Worm (Caenorhabditis elegans): ENCODE data around the gene F13E9.19.

ce11 chrIV:10864031-10864430 is 35.2 kb upstream of the F13E9.19 start, which contains the start of gene nish-1:
- TF ChIP-seq fos-1 (tag; optimal IDR thresholded peaks at IDR 0.05) (no peak), nhr-237 (tag; optimal IDR thresholded peaks at IDR 0.05) (no peak), sptf-1 (tag; optimal IDR thresholded peaks at IDR 0.05) (no peak)
